Worm (Caenorhabditis elegans): ENCODE measurements around the gene mrpl-28.

ce11 chrII:112231-112630 is 43.6 kb downstream of the mrpl-28 start:
- TF ChIP-seq snpc-4 (tag; optimal IDR thresholded peaks at IDR 0.05): no peak
- TF ChIP-seq nhr-28 (tag; optimal IDR thresholded peaks at IDR 0.05): no peak
